Worm (Caenorhabditis elegans) whole organism, L2 larva: ENCODE measurements around the gene F23F1.5.

Experiments
- aly-2 ChIP-seq: fragments of 150-350 bp; optimal IDR thresholded peaks from 2 replicates; lab custom pipeline; 2014; ENCODE audit warnings: missing biosample characterization, missing genetic modification characterization
- dmd-4 ChIP-seq: sonication (generic microtip); optimal IDR thresholded peaks from 2 replicates; lab custom pipeline; 2017; ENCODE audit warnings: missing biosample characterization, missing genetic modification characterization
- egl-27 ChIP-seq: sonication (generic microtip); optimal IDR thresholded peaks from 3 replicates; lab custom pipeline; 2017; ENCODE audit warnings: missing biosample characterization, missing genetic modification reagents, missing genetic modification characterization
- nhr-12 ChIP-seq: fragments of 150-350 bp; optimal IDR thresholded peaks from 2 replicates; lab custom pipeline; 2014; ENCODE audit warnings: missing biosample characterization, missing genetic modification characterization
- nhr-21 ChIP-seq: fragments of 150-350 bp; optimal IDR thresholded peaks from 2 replicates; lab custom pipeline; 2014; ENCODE audit warnings: missing biosample characterization, missing genetic modification characterization
- nhr-237 ChIP-seq: fragments of 150-350 bp; optimal IDR thresholded peaks from 2 replicates; lab custom pipeline; 2014; ENCODE audit warnings: missing biosample characterization, missing genetic modification characterization
- nhr-25 ChIP-seq: fragments of 150-350 bp; sonication (generic microtip); optimal IDR thresholded peaks from 3 replicates; lab custom pipeline; 2014; ENCODE audit warnings: missing biosample characterization, missing genetic modification characterization
- unc-39 ChIP-seq: fragments of 150-350 bp; optimal IDR thresholded peaks from 2 replicates; lab custom pipeline; 2014; ENCODE audit warnings: missing biosample characterization, missing genetic modification characterization
- unc-55 ChIP-seq: fragments of 150-350 bp; sonication (generic microtip); optimal IDR thresholded peaks from 3 replicates; lab custom pipeline; 2014; ENCODE audit warnings: missing biosample characterization, missing genetic modification reagents, missing genetic modification characterization
- unc-62 ChIP-seq: fragments of 150-350 bp; optimal IDR thresholded peaks from 2 replicates; lab custom pipeline; 2014; ENCODE audit warnings: missing biosample characterization, missing genetic modification reagents, missing genetic modification characterization
- zag-1 ChIP-seq: fragments of 150-350 bp; optimal IDR thresholded peaks from 2 replicates; lab custom pipeline; 2014; ENCODE audit warnings: missing biosample characterization, missing genetic modification characterization
- ztf-11 ChIP-seq: sonication (generic microtip); optimal IDR thresholded peaks from 2 replicates; lab custom pipeline; 2017; ENCODE audit warnings: missing biosample characterization, missing genetic modification characterization

DNA sequence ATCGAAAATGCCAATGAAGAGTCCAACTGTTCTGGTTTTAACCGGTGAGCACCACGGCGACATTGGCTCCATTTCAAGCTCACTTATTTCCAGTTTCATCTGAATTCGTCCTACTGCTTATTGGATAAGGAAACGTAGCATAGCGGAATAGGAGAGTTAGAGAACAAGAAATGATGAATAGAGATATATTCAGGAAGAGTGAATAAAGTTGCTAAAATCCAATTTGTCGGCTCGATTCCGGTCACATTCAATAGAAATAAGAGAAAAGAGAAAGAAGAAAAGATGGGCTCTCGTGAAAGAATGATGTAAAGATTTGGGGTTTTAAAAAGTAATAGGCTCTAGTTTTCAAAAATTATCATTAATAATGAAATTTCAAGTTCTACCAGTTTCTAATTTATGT is 41.9 kb upstream of the F23F1.5 start:
- no peak for TF ChIP-seq unc-62
- TF ChIP-seq zag-1 (tag; lab: Kevin White, UChicago) = no peak
- no peak for TF ChIP-seq ztf-11 (tag; lab: Kevin White, UChicago)
- no peak for TF ChIP-seq unc-55 (GFP tag; lab: Kevin White, UChicago)
- no peak for TF ChIP-seq egl-27 (tag; lab: Kevin White, UChicago)
- TF ChIP-seq dmd-4 (tag; lab: Kevin White, UChicago) = no peak
- no peak for TF ChIP-seq nhr-25
- no peak for TF ChIP-seq nhr-21 (tag; lab: Kevin White, UChicago)
- no peak for TF ChIP-seq unc-39 (tag; lab: Kevin White, UChicago)
- no peak for TF ChIP-seq nhr-12
- TF ChIP-seq aly-2 (tag; lab: Kevin White, UChicago) = no peak
- no peak for TF ChIP-seq nhr-237 (tag; lab: Kevin White, UChicago)
